Worm (Caenorhabditis elegans): ENCODE results near the gene nhr-177.

nhr-177 gene

ce11 chrV:1631717-1632116, 21.7 kb downstream of the nhr-177 start, which contains the start of gene irld-17:
Gene irld-17 (plus strand): TSS chrV:1632017.
- TF ChIP-seq ZK337.2 (GFP tag; IDR thresholded peaks at IDR 0.05) (no peak), nhr-111 (GFP tag; optimal IDR thresholded peaks at IDR 0.05) (no peak), pha-4 (GFP tag; IDR thresholded peaks at IDR 0.05) (no peak), pha-4 (tag; optimal IDR thresholded peaks at IDR 0.05) (no peak), aha-1 (tag) (no peak), dpl-1 (GFP tag; optimal IDR thresholded peaks at IDR 0.05) (no peak), ceh-44 (GFP tag; IDR thresholded peaks at IDR 0.05) (no peak), Y48G9A.11 (GFP tag; IDR thresholded peaks at IDR 0.05) (no peak), mxl-3 (GFP tag; optimal IDR thresholded peaks at IDR 0.05) (no peak), ceh-20 (GFP tag; IDR thresholded peaks at IDR 0.05) (no peak), ceh-62 (tag; optimal IDR thresholded peaks at IDR 0.05) (no peak), nhr-77 (tag; optimal IDR thresholded peaks at IDR 0.05) (no peak), hlh-30 (tag; optimal IDR thresholded peaks at IDR 0.05; ENCODE audit: insufficient read depth) (no peak)

ce11 chrV:1635859-1636258, 25.8 kb downstream of the nhr-177 start, which contains the start of gene str-222:
Gene str-222 (plus strand): TSS chrV:1636159.
- TF ChIP-seq lin-13 (GFP tag; optimal IDR thresholded peaks at IDR 0.05): no peak
- no peak for TF ChIP-seq Y105C5A.15 (GFP tag; IDR thresholded peaks at IDR 0.05)
- TF ChIP-seq lsy-2 (tag; optimal IDR thresholded peaks at IDR 0.05): no peak
- TF ChIP-seq ceh-28 (tag; optimal IDR thresholded peaks at IDR 0.05): no peak
- TF ChIP-seq daf-16 (GFP tag; optimal IDR thresholded peaks at IDR 0.05): no peak
- TF ChIP-seq daf-16 (tag; optimal IDR thresholded peaks at IDR 0.05): no peak
- no peak for TF ChIP-seq snpc-1.2 (GFP tag; IDR thresholded peaks at IDR 0.05)
- no peak for TF ChIP-seq daf-19 (GFP tag; conservative IDR thresholded peaks at IDR 0.05)
- no peak for TF ChIP-seq F49E8.2 (tag; optimal IDR thresholded peaks at IDR 0.05; ENCODE audit: borderline replicate concordance)
- TF ChIP-seq lin-29 (GFP tag; IDR thresholded peaks at IDR 0.05): no peak

ce11 chrV:1640008-1640407, 29.9 kb downstream of the nhr-177 start, which contains the start of gene str-221:
Gene str-221 (plus strand): TSS chrV:1640308.
- TF ChIP-seq dpl-1 (GFP tag; optimal IDR thresholded peaks at IDR 0.05) (no peak), mes-2 (tag; optimal IDR thresholded peaks at IDR 0.05; ENCODE audit: poor library complexity, severe bottlenecking) (no peak), zfp-2 (tag; optimal IDR thresholded peaks at IDR 0.05) (no peak)

ce11 chrV:1642199-1642598, 32.1 kb downstream of the nhr-177 start, which contains the start of gene Y46H3D.1:
Gene Y46H3D.1 (plus strand): TSS chrV:1642499.
- no peak for TF ChIP-seq hlh-30 (tag; optimal IDR thresholded peaks at IDR 0.05; ENCODE audit: insufficient read depth)
- no peak for TF ChIP-seq nhr-111 (GFP tag; optimal IDR thresholded peaks at IDR 0.05)
- TF ChIP-seq egl-43 (GFP tag; IDR thresholded peaks at IDR 0.05): no peak
- TF ChIP-seq tra-1 (GFP tag; IDR thresholded peaks at IDR 0.05): no peak
- no peak for TF ChIP-seq ZK546.5 (tag; optimal IDR thresholded peaks at IDR 0.05)
- no peak for TF ChIP-seq ctbp-1 (GFP tag; IDR thresholded peaks at IDR 0.05)
- no peak for TF ChIP-seq ama-1 (optimal IDR thresholded peaks at IDR 0.05)
- TF ChIP-seq Y48G9A.11 (GFP tag; IDR thresholded peaks at IDR 0.05): no peak
- TF ChIP-seq F49E8.2 (tag; optimal IDR thresholded peaks at IDR 0.05; ENCODE audit: borderline replicate concordance): no peak
- no peak for TF ChIP-seq ztf-11 (tag; optimal IDR thresholded peaks at IDR 0.05)
- TF ChIP-seq spr-3 (GFP tag; optimal IDR thresholded peaks at IDR 0.05): no peak

ce11 chrV:1642768-1643167, 32.7 kb downstream of the nhr-177 start:
- TF ChIP-seq php-3 (GFP tag; IDR thresholded peaks at IDR 0.05): no peak
- no peak for TF ChIP-seq egl-27 (tag; optimal IDR thresholded peaks at IDR 0.05)
- TF ChIP-seq ceh-28 (tag; optimal IDR thresholded peaks at IDR 0.05): no peak
- 0 out of 2 replicates have a peak, but pooled peaks have one; percentile 25 for TF ChIP-seq dmd-8 (GFP tag; IDR thresholded peaks at IDR 0.05)
- TF ChIP-seq F44E2.7 (GFP tag; IDR thresholded peaks at IDR 0.05): peak; percentile 75; the same call in 1 of the 2 replicates
- TF ChIP-seq dpl-1 (GFP tag; optimal IDR thresholded peaks at IDR 0.05): no peak

Measured in whole organism, L4 larva.